Fruit fly (Drosophila melanogaster) whole organism, embryonic: Measurements from ENCODE around the gene CG31388.
A peak's percentile ranks its signal among the peaks of the same experiment; 100 is the strongest.

Experiments used
- ATbp ChIP-seq: fragments of 200-800 bp; sonication (Bioruptor generic); optimal IDR thresholded peaks from 2 replicates; lab custom pipeline; 2017; ENCODE audit warnings: missing biosample characterization, mild to moderate bottlenecking, missing genetic modification characterization, missing genetic modification reagents
- BEAF-32 ChIP-seq: fragments of 200-800 bp; sonication (Bioruptor generic); optimal IDR thresholded peaks from 3 replicates; lab custom pipeline; 2017; ENCODE audit warnings: missing biosample characterization, missing genetic modification characterization, mild to moderate bottlenecking, moderate library complexity, missing genetic modification reagents
- BtbVII ChIP-seq: fragments of 200-800 bp; sonication (Bioruptor generic); optimal IDR thresholded peaks from 3 replicates; lab custom pipeline; 2017; ENCODE audit warnings: missing biosample characterization, mild to moderate bottlenecking, missing genetic modification characterization
- CG10366 ChIP-seq: fragments of 200-800 bp; sonication (Bioruptor generic); IDR thresholded peaks from 2 replicates; pipeline ENCODE4 v1.3.6; 2022; ENCODE audit warnings: missing biosample characterization, missing genetic modification characterization
- CG10543 ChIP-seq: fragments of 200-800 bp; sonication (Bioruptor generic); optimal IDR thresholded peaks from 3 replicates; lab custom pipeline; 2017; ENCODE audit warnings: missing biosample characterization, mild to moderate bottlenecking, missing genetic modification characterization, moderate library complexity
- CG12155 ChIP-seq: fragments of 200-800 bp; sonication (Bioruptor generic); optimal IDR thresholded peaks from 3 replicates; lab custom pipeline; 2016; ENCODE audit warnings: missing biosample characterization, missing genetic modification characterization
- CG12769 ChIP-seq: fragments of 200-800 bp; sonication (Bioruptor generic); optimal IDR thresholded peaks from 2 replicates; lab custom pipeline; 2019; ENCODE audit warnings: missing biosample characterization, mild to moderate bottlenecking, missing genetic modification characterization, moderate library complexity
- CG14710 ChIP-seq: fragments of 200-800 bp; sonication (Bioruptor generic); optimal IDR thresholded peaks from 3 replicates; lab custom pipeline; 2019; ENCODE audit warnings: missing biosample characterization, mild to moderate bottlenecking, missing genetic modification characterization, moderate library complexity
- CG14965 ChIP-seq: fragments of 200-800 bp; sonication (Bioruptor generic); optimal IDR thresholded peaks from 2 replicates; lab custom pipeline; 2016; ENCODE audit warnings: missing biosample characterization, missing genetic modification characterization, borderline replicate concordance
- CG16813 ChIP-seq: fragments of 200-800 bp; sonication (Bioruptor generic); IDR thresholded peaks from 3 replicates; pipeline ENCODE4 v1.3.6; 2022; ENCODE audit warnings: missing biosample characterization, missing genetic modification characterization; ENCODE audit not compliant: partially characterized antibody
- CG16863 ChIP-seq: fragments of 200-800 bp; sonication (Bioruptor generic); optimal IDR thresholded peaks from 3 replicates; lab custom pipeline; 2016; ENCODE audit warnings: missing biosample characterization, missing genetic modification characterization
- CG17612 ChIP-seq: fragments of 200-800 bp; sonication (Bioruptor generic); IDR thresholded peaks from 2 replicates; pipeline ENCODE4 v1.3.6; 2022; ENCODE audit warnings: missing biosample characterization, missing genetic modification characterization
- CG2120 ChIP-seq: fragments of 200-800 bp; sonication (Bioruptor generic); optimal IDR thresholded peaks from 3 replicates; lab custom pipeline; 2016; ENCODE audit warnings: missing biosample characterization, missing genetic modification characterization
- CG32767 ChIP-seq: fragments of 200-800 bp; sonication (Bioruptor generic); IDR thresholded peaks from 2 replicates; pipeline ENCODE4 v1.3.6; 2022; ENCODE audit warnings: missing biosample characterization, missing genetic modification characterization
- CG34376 ChIP-seq: fragments of 200-800 bp; sonication (Bioruptor generic); optimal IDR thresholded peaks from 2 replicates; lab custom pipeline; 2018; ENCODE audit warnings: missing biosample characterization, mild to moderate bottlenecking, missing genetic modification characterization
- CG4617 ChIP-seq: fragments of 200-800 bp; sonication (Bioruptor generic); optimal IDR thresholded peaks from 3 replicates; lab custom pipeline; 2016; ENCODE audit warnings: missing biosample characterization, missing genetic modification characterization, borderline replicate concordance
- CG4820 ChIP-seq: fragments of 200-800 bp; sonication (Bioruptor generic); optimal IDR thresholded peaks from 3 replicates; lab custom pipeline; 2016; ENCODE audit warnings: missing biosample characterization, missing genetic modification characterization
- CG5180 ChIP-seq: fragments of 200-800 bp; sonication (Bioruptor generic); optimal IDR thresholded peaks from 3 replicates; lab custom pipeline; 2017; ENCODE audit warnings: missing biosample characterization, missing genetic modification characterization, mild to moderate bottlenecking, moderate library complexity, missing genetic modification reagents
- CG6272 ChIP-seq: fragments of 200-800 bp; sonication (Bioruptor generic); IDR thresholded peaks from 2 replicates; pipeline ENCODE4 v1.3.6; 2022; ENCODE audit warnings: missing biosample characterization, missing genetic modification characterization
- CG8924 ChIP-seq: fragments of 200-800 bp; optimal IDR thresholded peaks from 3 replicates; lab custom pipeline; 2019; ENCODE audit warnings: missing biosample characterization, mild to moderate bottlenecking, missing genetic modification characterization, moderate library complexity
- CG9876 ChIP-seq: fragments of 200-800 bp; sonication (Bioruptor generic); optimal IDR thresholded peaks from 2 replicates; lab custom pipeline; 2016; ENCODE audit warnings: missing biosample characterization, missing genetic modification characterization
- CTCF ChIP-seq: fragments of 200-800 bp; sonication (Bioruptor generic); optimal IDR thresholded peaks from 2 replicates; lab custom pipeline; 2017; ENCODE audit warnings: missing biosample characterization, mild to moderate bottlenecking, missing genetic modification characterization, moderate library complexity
- Dll ChIP-seq: fragments of 200-800 bp; sonication (Bioruptor generic); IDR thresholded peaks from 4 replicates; pipeline ENCODE4 v1.3.6; 2022; ENCODE audit warnings: missing biosample characterization, missing genetic modification characterization; ENCODE audit not compliant: partially characterized antibody
- E2f1 ChIP-seq: fragments of 200-800 bp; sonication (Bioruptor generic); IDR thresholded peaks from 2 replicates; pipeline ENCODE4 v1.3.6; 2022; ENCODE audit warnings: missing biosample characterization, missing genetic modification characterization
- Fer2 ChIP-seq: fragments of 200-800 bp; sonication (Bioruptor generic); optimal IDR thresholded peaks from 2 replicates; lab custom pipeline; 2018; ENCODE audit warnings: missing biosample characterization, mild to moderate bottlenecking, missing genetic modification characterization, moderate library complexity
- Fer3 ChIP-seq: fragments of 200-800 bp; sonication (Bioruptor generic); optimal IDR thresholded peaks from 2 replicates; lab custom pipeline; 2018; ENCODE audit warnings: missing biosample characterization, mild to moderate bottlenecking, missing genetic modification characterization, moderate library complexity
- Hmx ChIP-seq: fragments of 200-800 bp; sonication (Bioruptor generic); optimal IDR thresholded peaks from 2 replicates; lab custom pipeline; 2016; ENCODE audit warnings: missing biosample characterization, missing genetic modification characterization
- Hsf ChIP-seq: fragments of 200-800 bp; sonication (Bioruptor generic); optimal IDR thresholded peaks from 3 replicates; lab custom pipeline; 2016; ENCODE audit warnings: missing biosample characterization, missing genetic modification characterization
- Kr ChIP-seq: fragments of 200-800 bp; sonication (Bioruptor generic); optimal IDR thresholded peaks from 2 replicates; lab custom pipeline; 2017; ENCODE audit warnings: missing biosample characterization, mild to moderate bottlenecking, missing genetic modification characterization
- Lim3 ChIP-seq: fragments of 200-800 bp; sonication (Bioruptor generic); IDR thresholded peaks from 2 replicates; pipeline ENCODE4 v1.3.6; 2022; ENCODE audit warnings: missing biosample characterization, missing genetic modification characterization
- NFAT ChIP-seq: fragments of 200-800 bp; sonication (Bioruptor generic); IDR thresholded peaks from 2 replicates; pipeline ENCODE4 v1.3.6; 2022; ENCODE audit warnings: missing biosample characterization, missing genetic modification characterization
- Optix ChIP-seq: fragments of 200-800 bp; sonication (Bioruptor generic); IDR thresholded peaks from 3 replicates; pipeline ENCODE4 v1.3.6; 2022; ENCODE audit warnings: missing biosample characterization, missing genetic modification characterization
- Ravus ChIP-seq: fragments of 200-800 bp; sonication (Bioruptor generic); IDR thresholded peaks from 2 replicates; pipeline ENCODE4 v1.3.6; 2022; ENCODE audit warnings: missing biosample characterization, missing genetic modification characterization
- Sox100B ChIP-seq: fragments of 200-800 bp; sonication (Bioruptor generic); optimal IDR thresholded peaks from 3 replicates; lab custom pipeline; 2018; ENCODE audit warnings: missing biosample characterization, mild to moderate bottlenecking, missing genetic modification characterization
- TFAM ChIP-seq: fragments of 200-800 bp; sonication (Bioruptor generic); optimal IDR thresholded peaks from 2 replicates; lab custom pipeline; 2017; ENCODE audit warnings: missing biosample characterization, missing genetic modification characterization, inconsistent platforms
- Taf1 ChIP-seq: fragments of 200-800 bp; sonication (Bioruptor generic); IDR thresholded peaks from 2 replicates; pipeline ENCODE4 v1.3.6; 2022; ENCODE audit warnings: missing biosample characterization, missing genetic modification characterization
- ac ChIP-seq: fragments of 200-800 bp; sonication (Bioruptor generic); optimal IDR thresholded peaks from 3 replicates; lab custom pipeline; 2017; ENCODE audit warnings: missing biosample characterization, mild to moderate bottlenecking, missing genetic modification characterization
- dimm ChIP-seq: fragments of 200-800 bp; sonication (Bioruptor generic); IDR thresholded peaks from 2 replicates; pipeline ENCODE4 v1.3.6; 2022; ENCODE audit warnings: missing biosample characterization, missing genetic modification characterization
- fd102C ChIP-seq: fragments of 200-800 bp; sonication (Bioruptor generic); optimal IDR thresholded peaks from 2 replicates; lab custom pipeline; 2018; ENCODE audit warnings: missing biosample characterization, mild to moderate bottlenecking, missing genetic modification characterization, moderate library complexity
- fd96Cb ChIP-seq: fragments of 200-800 bp; sonication (Bioruptor generic); optimal IDR thresholded peaks from 2 replicates; lab custom pipeline; 2018; ENCODE audit warnings: missing biosample characterization, mild to moderate bottlenecking, missing genetic modification characterization, moderate library complexity
- lab ChIP-seq: fragments of 200-800 bp; sonication (Bioruptor generic); optimal IDR thresholded peaks from 3 replicates; lab custom pipeline; 2017; ENCODE audit warnings: missing biosample characterization, missing genetic modification characterization, mild to moderate bottlenecking, moderate library complexity, missing genetic modification reagents
- maf-S ChIP-seq: fragments of 200-800 bp; sonication (Bioruptor generic); optimal IDR thresholded peaks from 2 replicates; lab custom pipeline; 2016; ENCODE audit warnings: missing biosample characterization, missing genetic modification characterization
- pan ChIP-seq, 4 experiments: fragments of >200 bp in 3 of 4; fragments of 200-800 bp in 1 of 4; sonication (Bioruptor generic) in 1 of 4; optimal IDR thresholded peaks in 3 of 4; IDR thresholded peaks in 1 of 4; 2 replicates each; pipeline versions ENCODE4 v1.3.6 to Lab custom; 2017 to 2022; ENCODE audit warnings: missing biosample characterization in 2 of 4, missing genetic modification characterization in 2 of 4, mixed read lengths in 1 of 4
- salm ChIP-seq: fragments of 200-800 bp; sonication (Bioruptor generic); optimal IDR thresholded peaks from 2 replicates; lab custom pipeline; 2018; ENCODE audit warnings: missing biosample characterization, mild to moderate bottlenecking, missing genetic modification characterization
- sim ChIP-seq: fragments of 200-800 bp; sonication (Bioruptor generic); IDR thresholded peaks from 2 replicates; pipeline ENCODE4 v1.3.6; 2022; ENCODE audit warnings: missing biosample characterization, missing genetic modification characterization
- slbo ChIP-seq: fragments of 200-800 bp; sonication (Bioruptor generic); IDR thresholded peaks from 2 replicates; pipeline ENCODE4 v1.3.6; 2022; ENCODE audit warnings: missing biosample characterization, missing genetic modification characterization
- sr ChIP-seq: fragments of 200-800 bp; sonication (Bioruptor generic); IDR thresholded peaks from 3 replicates; pipeline ENCODE4 v1.3.6; 2022; ENCODE audit warnings: missing biosample characterization, missing genetic modification characterization
- ssp ChIP-seq: fragments of 200-800 bp; sonication (Bioruptor generic); IDR thresholded peaks from 2 replicates; pipeline ENCODE4 v1.3.6; 2022; ENCODE audit warnings: missing biosample characterization, missing genetic modification characterization
- unc-4 ChIP-seq: fragments of 200-800 bp; sonication (Bioruptor generic); IDR thresholded peaks from 2 replicates; pipeline ENCODE4 v1.3.6; 2022; ENCODE audit warnings: missing biosample characterization, missing genetic modification characterization; ENCODE audit not compliant: partially characterized antibody
- vfl ChIP-seq: fragments of 200-800 bp; sonication (Bioruptor generic); optimal IDR thresholded peaks from 2 replicates; lab custom pipeline; 2016; ENCODE audit warnings: missing biosample characterization, missing genetic modification characterization
- z ChIP-seq: fragments of 200-800 bp; sonication (Bioruptor generic); IDR thresholded peaks from 3 replicates; pipeline ENCODE4 v1.3.6; 2022; ENCODE audit warnings: missing biosample characterization, missing genetic modification characterization

The CG31388 gene

dm6 chr3R:11200885-11201421 lies 36.7 kb upstream of the CG31388 start (continued):
- TF ChIP-seq NFAT (no peak), unc-4 (GFP tag; lab: Robert Waterston, UW) (no peak), BtbVII (GFP tag; lab: Kevin White, UChicago) (peak; percentile 9), z (GFP tag; lab: Robert Waterston, UW) (no peak), CG12155 (peak; percentile 42), Fer3 (peak; percentile 63), maf-S (GFP tag; lab: Kevin White, UChicago) (no peak), CG4820 (GFP tag; lab: Kevin White, UChicago) (peak; percentile 28), Sox100B (no peak), ATbp (GFP tag; lab: Kevin White, UChicago) (no peak), ssp (GFP tag; lab: Robert Waterston, UW) (peak; percentile 37; the same call in 1 of the 2 replicates), Ravus (GFP tag; lab: Robert Waterston, UW) (no peak), E2f1 (peak; percentile 56), Hsf (no peak), CG32767 (GFP tag; lab: Robert Waterston, UW) (peak; percentile 46; the same call in 1 of the 2 replicates), Kr (GFP tag; lab: Kevin White, UChicago) (no peak), sim (GFP tag; lab: Robert Waterston, UW) (no peak), CG16813 (GFP tag; lab: Robert Waterston, UW) (no peak), Dll (no peak), Lim3 (no peak), ac (GFP tag; lab: Kevin White, UChicago) (no peak), CG14710 (no peak), CTCF (no peak), TFAM (GFP tag; lab: Kevin White, UChicago) (no peak), CG34376 (GFP tag; lab: Kevin White, UChicago) (peak; percentile 49), CG14965 (GFP tag; lab: Kevin White, UChicago) (no peak), CG6272 (no peak), fd102C (GFP tag; lab: Kevin White, UChicago) (no peak), Optix (GFP tag; lab: Robert Waterston, UW) (0 out of 3 replicates have a peak, but pooled peaks have one; percentile 5), CG4617 (GFP tag; lab: Kevin White, UChicago) (no peak), CG12769 (peak; percentile 48), vfl (no peak), BEAF-32 (GFP tag; lab: Kevin White, UChicago) (no peak), CG17612 (GFP tag; lab: Robert Waterston, UW) (no peak), pan (optimal IDR thresholded peaks at IDR 0.05; lab: Kevin White, UChicago) (no peak), pan (GFP tag; optimal IDR thresholded peaks at IDR 0.05 in 1 of 2, IDR thresholded peaks at IDR 0.05 in 1 of 2) (peak in 1 of 2 experiments; percentile 69), CG16863 (GFP tag; lab: Kevin White, UChicago) (no peak), Taf1 (no peak), sr (GFP tag; lab: Robert Waterston, UW) (no peak), CG10366 (GFP tag; lab: Robert Waterston, UW) (peak; percentile 67), CG5180 (no peak), CG2120 (GFP tag; lab: Kevin White, UChicago) (peak; percentile 81), CG9876 (no peak), salm (tag; lab: Kevin White, UChicago) (peak; percentile 20), Hmx (GFP tag; lab: Kevin White, UChicago) (no peak), lab (GFP tag; lab: Kevin White, UChicago) (peak; percentile 81), CG8924 (tag; lab: Kevin White, UChicago) (peak; percentile 58), fd96Cb (tag; lab: Kevin White, UChicago) (peak; percentile 49), slbo (peak; percentile 76), CG10543 (GFP tag; lab: Kevin White, UChicago) (no peak), dimm (GFP tag; lab: Robert Waterston, UW) (no peak), Fer2 (tag; lab: Kevin White, UChicago) (no peak)
